Fruit fly (Drosophila melanogaster) whole organism, embryonic: ENCODE data around the gene CG18749.

Experiments
- Atf-2 ChIP-seq: fragments of 200-800 bp; sonication (Bioruptor generic); optimal IDR thresholded peaks from 2 replicates; lab custom pipeline; 2016; ENCODE audit warnings: missing biosample characterization, missing genetic modification characterization
- Atf6 ChIP-seq: fragments of 200-800 bp; sonication (Bioruptor generic); IDR thresholded peaks from 2 replicates; pipeline ENCODE4 v1.3.6; 2022; ENCODE audit warnings: missing biosample characterization, missing genetic modification characterization
- B-H2 ChIP-seq: fragments of 200-800 bp; sonication (Bioruptor generic); optimal IDR thresholded peaks from 2 replicates; lab custom pipeline; 2018; ENCODE audit warnings: missing biosample characterization, mild to moderate bottlenecking, missing genetic modification characterization
- CG10462 ChIP-seq: fragments of 200-800 bp; sonication (Bioruptor generic); optimal IDR thresholded peaks from 2 replicates; lab custom pipeline; 2016; ENCODE audit warnings: missing biosample characterization, missing genetic modification characterization
- CG11696 ChIP-seq: fragments of 200-800 bp; sonication (Bioruptor generic); IDR thresholded peaks from 2 replicates; pipeline ENCODE4 v1.3.6; 2022; ENCODE audit warnings: missing biosample characterization, missing genetic modification characterization
- CG1647 ChIP-seq: fragments of 200-800 bp; sonication (Bioruptor generic); optimal IDR thresholded peaks from 3 replicates; lab custom pipeline; 2016; ENCODE audit warnings: missing biosample characterization, missing genetic modification characterization
- CG16815 ChIP-seq: fragments of 200-800 bp; sonication (Bioruptor generic); optimal IDR thresholded peaks from 3 replicates; lab custom pipeline; 2017; ENCODE audit warnings: missing biosample characterization, mild to moderate bottlenecking, missing genetic modification characterization
- CG17385 ChIP-seq: fragments of 200-800 bp; sonication (Bioruptor generic); optimal IDR thresholded peaks from 3 replicates; lab custom pipeline; 2018; ENCODE audit warnings: missing biosample characterization, mild to moderate bottlenecking, missing genetic modification characterization
- CG17612 ChIP-seq: fragments of 200-800 bp; sonication (Bioruptor generic); IDR thresholded peaks from 2 replicates; pipeline ENCODE4 v1.3.6; 2022; ENCODE audit warnings: missing biosample characterization, missing genetic modification characterization
- CG2199 ChIP-seq: fragments of 200-800 bp; sonication (Bioruptor generic); IDR thresholded peaks from 3 replicates; pipeline ENCODE4 v1.3.6; 2022; ENCODE audit warnings: missing biosample characterization, missing genetic modification characterization
- CG33213 ChIP-seq: fragments of 200-800 bp; sonication (Bioruptor generic); optimal IDR thresholded peaks from 3 replicates; lab custom pipeline; 2016; ENCODE audit warnings: missing biosample characterization, missing genetic modification characterization
- CG3407 ChIP-seq: fragments of 200-800 bp; sonication (Bioruptor generic); optimal IDR thresholded peaks from 2 replicates; lab custom pipeline; 2018; ENCODE audit warnings: missing biosample characterization, mild to moderate bottlenecking, missing genetic modification characterization
- CG4360 ChIP-seq: fragments of 200-800 bp; sonication (Bioruptor generic); IDR thresholded peaks from 2 replicates; pipeline ENCODE4 v1.3.6; 2022; ENCODE audit warnings: missing biosample characterization, missing genetic modification characterization
- CG4707 ChIP-seq: fragments of 200-800 bp; sonication (Bioruptor generic); optimal IDR thresholded peaks from 2 replicates; lab custom pipeline; 2018; ENCODE audit warnings: missing biosample characterization, mild to moderate bottlenecking, missing genetic modification characterization, moderate library complexity
- CG7372 ChIP-seq: fragments of 200-800 bp; sonication (Bioruptor generic); IDR thresholded peaks from 2 replicates; pipeline ENCODE4 v1.3.6; 2022; ENCODE audit warnings: missing biosample characterization, missing genetic modification characterization
- CG7745 ChIP-seq: fragments of 200-800 bp; sonication (Bioruptor generic); optimal IDR thresholded peaks from 2 replicates; lab custom pipeline; 2018; ENCODE audit warnings: missing biosample characterization, mild to moderate bottlenecking, missing genetic modification characterization, moderate library complexity
- CG9215 ChIP-seq: fragments of 200-800 bp; sonication (Bioruptor generic); IDR thresholded peaks from 2 replicates; pipeline ENCODE4 v1.3.6; 2022; ENCODE audit warnings: missing biosample characterization, missing genetic modification characterization
- CG9797 ChIP-seq: fragments of 200-800 bp; sonication (Bioruptor generic); optimal IDR thresholded peaks from 3 replicates; lab custom pipeline; 2018; ENCODE audit warnings: missing biosample characterization, mild to moderate bottlenecking, missing genetic modification characterization
- Dfd ChIP-seq, 2 experiments: fragments of >200 bp; optimal IDR thresholded peaks; 2 replicates each; lab custom pipeline; 2017; ENCODE audit warnings: missing biosample characterization in 2 of 2, missing genetic modification characterization in 2 of 2
- E2f1 ChIP-seq: fragments of 200-800 bp; sonication (Bioruptor generic); IDR thresholded peaks from 2 replicates; pipeline ENCODE4 v1.3.6; 2022; ENCODE audit warnings: missing biosample characterization, missing genetic modification characterization
- Fer3 ChIP-seq: fragments of 200-800 bp; sonication (Bioruptor generic); optimal IDR thresholded peaks from 2 replicates; lab custom pipeline; 2018; ENCODE audit warnings: missing biosample characterization, mild to moderate bottlenecking, missing genetic modification characterization, moderate library complexity
- Hey ChIP-seq: fragments of 200-800 bp; sonication (Bioruptor generic); optimal IDR thresholded peaks from 3 replicates; lab custom pipeline; 2018; ENCODE audit warnings: missing biosample characterization, mild to moderate bottlenecking, missing genetic modification characterization
- NfI ChIP-seq: fragments of 200-800 bp; sonication (Bioruptor generic); optimal IDR thresholded peaks from 3 replicates; lab custom pipeline; 2018; ENCODE audit warnings: missing biosample characterization, mild to moderate bottlenecking, missing genetic modification characterization, moderate library complexity
- Opbp ChIP-seq: fragments of 200-800 bp; sonication (Bioruptor generic); IDR thresholded peaks from 3 replicates; pipeline ENCODE4 v1.3.6; 2022; ENCODE audit warnings: missing biosample characterization, missing genetic modification characterization; ENCODE audit not compliant: partially characterized antibody
- PHDP ChIP-seq: fragments of 200-800 bp; sonication (Bioruptor generic); optimal IDR thresholded peaks from 3 replicates; lab custom pipeline; 2018; ENCODE audit warnings: missing biosample characterization, mild to moderate bottlenecking, missing genetic modification characterization, moderate library complexity
- Side ChIP-seq: fragments of 200-800 bp; sonication (Bioruptor generic); optimal IDR thresholded peaks from 2 replicates; lab custom pipeline; 2016; ENCODE audit warnings: missing biosample characterization, missing genetic modification characterization
- TFAM ChIP-seq: fragments of 200-800 bp; sonication (Bioruptor generic); optimal IDR thresholded peaks from 2 replicates; lab custom pipeline; 2017; ENCODE audit warnings: missing biosample characterization, missing genetic modification characterization, inconsistent platforms
- Xbp1 ChIP-seq: fragments of 200-800 bp; sonication (Bioruptor generic); optimal IDR thresholded peaks from 3 replicates; lab custom pipeline; 2016; ENCODE audit warnings: missing biosample characterization, mild to moderate bottlenecking, missing genetic modification characterization
- al ChIP-seq: fragments of 200-800 bp; sonication (Bioruptor generic); IDR thresholded peaks from 2 replicates; pipeline ENCODE4 v1.3.6; 2022; ENCODE audit warnings: missing biosample characterization, missing genetic modification characterization
- bcd ChIP-seq: fragments of 200-800 bp; sonication (Bioruptor generic); optimal IDR thresholded peaks from 2 replicates; lab custom pipeline; 2017; ENCODE audit warnings: missing biosample characterization, mild to moderate bottlenecking, missing genetic modification characterization
- crp ChIP-seq, 2 experiments: fragments of 200-800 bp; sonication (Bioruptor generic); optimal IDR thresholded peaks; 2 replicates in 1 of 2; 3 replicates in 1 of 2; lab custom pipeline; 2017; ENCODE audit warnings: missing biosample characterization in 2 of 2, missing genetic modification characterization in 2 of 2, mild to moderate bottlenecking in 1 of 2, moderate library complexity in 1 of 2
- dmrt11E ChIP-seq: fragments of 200-800 bp; sonication (Bioruptor generic); optimal IDR thresholded peaks from 3 replicates; lab custom pipeline; 2018; ENCODE audit warnings: missing biosample characterization, mild to moderate bottlenecking, missing genetic modification characterization, moderate library complexity
- fd96Cb ChIP-seq: fragments of 200-800 bp; sonication (Bioruptor generic); optimal IDR thresholded peaks from 2 replicates; lab custom pipeline; 2018; ENCODE audit warnings: missing biosample characterization, mild to moderate bottlenecking, missing genetic modification characterization, moderate library complexity
- hb ChIP-seq: fragments of 200-800 bp; sonication (Bioruptor generic); IDR thresholded peaks from 3 replicates; pipeline ENCODE4 v1.3.6; 2022; ENCODE audit warnings: missing biosample characterization, missing genetic modification characterization; ENCODE audit not compliant: partially characterized antibody
- ind ChIP-seq: fragments of 200-800 bp; sonication (Bioruptor generic); optimal IDR thresholded peaks from 3 replicates; lab custom pipeline; 2016; ENCODE audit warnings: missing biosample characterization, missing genetic modification characterization
- kah ChIP-seq: fragments of 200-800 bp; sonication (Bioruptor generic); optimal IDR thresholded peaks from 2 replicates; lab custom pipeline; 2018; ENCODE audit warnings: missing biosample characterization, mild to moderate bottlenecking, missing genetic modification characterization
- mld ChIP-seq: fragments of 200-800 bp; sonication (Bioruptor generic); IDR thresholded peaks from 3 replicates; pipeline ENCODE4 v1.3.6; 2022; ENCODE audit warnings: missing biosample characterization, missing genetic modification characterization; ENCODE audit not compliant: partially characterized antibody
- nmo ChIP-seq: fragments of 200-800 bp; sonication (Bioruptor generic); optimal IDR thresholded peaks from 2 replicates; lab custom pipeline; 2018; ENCODE audit warnings: missing biosample characterization, mild to moderate bottlenecking, missing genetic modification characterization, moderate library complexity
- oc ChIP-seq: fragments of 200-800 bp; sonication (Bioruptor generic); optimal IDR thresholded peaks from 2 replicates; lab custom pipeline; 2018; ENCODE audit warnings: missing biosample characterization, mild to moderate bottlenecking, missing genetic modification characterization, moderate library complexity
- odd ChIP-seq: fragments of 200-800 bp; sonication (Bioruptor generic); optimal IDR thresholded peaks from 2 replicates; lab custom pipeline; 2017; ENCODE audit warnings: missing biosample characterization, mild to moderate bottlenecking, missing genetic modification characterization
- p53 ChIP-seq: fragments of 200-800 bp; sonication (Bioruptor generic); optimal IDR thresholded peaks from 2 replicates; lab custom pipeline; 2016; ENCODE audit warnings: missing biosample characterization, missing genetic modification characterization
- peb ChIP-seq: fragments of 200-800 bp; sonication (Bioruptor generic); IDR thresholded peaks from 2 replicates; pipeline ENCODE4 v1.3.6; 2022; ENCODE audit warnings: missing biosample characterization, missing genetic modification characterization
- pita ChIP-seq: fragments of 200-800 bp; sonication (Bioruptor generic); optimal IDR thresholded peaks from 2 replicates; lab custom pipeline; 2017; ENCODE audit warnings: missing biosample characterization, mild to moderate bottlenecking, missing genetic modification characterization
- pnt ChIP-seq: fragments of 200-800 bp; sonication (Bioruptor generic); optimal IDR thresholded peaks from 3 replicates; lab custom pipeline; 2016; ENCODE audit warnings: missing biosample characterization, missing genetic modification characterization
- stc ChIP-seq: fragments of 200-800 bp; sonication (Bioruptor generic); IDR thresholded peaks from 2 replicates; pipeline ENCODE4 v1.3.6; 2022; ENCODE audit warnings: missing biosample characterization, missing genetic modification characterization
- tio ChIP-seq: fragments of 200-800 bp; sonication (Bioruptor generic); optimal IDR thresholded peaks from 2 replicates; lab custom pipeline; 2017; ENCODE audit warnings: missing biosample characterization, missing genetic modification characterization, inconsistent platforms
- toy ChIP-seq: fragments of 200-800 bp; sonication (Bioruptor generic); IDR thresholded peaks from 2 replicates; pipeline ENCODE4 v1.3.6; 2022; ENCODE audit warnings: missing biosample characterization, missing genetic modification characterization
- unpg ChIP-seq: fragments of 200-800 bp; sonication (Bioruptor generic); optimal IDR thresholded peaks from 3 replicates; lab custom pipeline; 2018; ENCODE audit warnings: missing biosample characterization, mild to moderate bottlenecking, missing genetic modification characterization, moderate library complexity
- vvl ChIP-seq: fragments of 200-800 bp; sonication (Bioruptor generic); IDR thresholded peaks from 2 replicates; pipeline ENCODE4 v1.3.6; 2022; ENCODE audit warnings: missing biosample characterization, missing genetic modification characterization

Gene CG18749

dm6 chr3R:8239472-8240301 is 4.2 kb upstream of the CG18749 start (continued):
- TF ChIP-seq Opbp (GFP tag; lab: Robert Waterston, UW) (no peak), mld (GFP tag; lab: Robert Waterston, UW) (no peak), odd (GFP tag; lab: Kevin White, UChicago) (peak; percentile 95), oc (tag; lab: Kevin White, UChicago) (peak; percentile 81), CG17385 (GFP tag; lab: Kevin White, UChicago) (peak; percentile 92), toy (GFP tag; lab: Robert Waterston, UW) (no peak), CG1647 (GFP tag; lab: Kevin White, UChicago) (peak; percentile 47), CG3407 (GFP tag; lab: Kevin White, UChicago) (peak; percentile 80), pnt (peak; percentile 59), Xbp1 (GFP tag; lab: Kevin White, UChicago) (peak; percentile 87), kah (GFP tag; lab: Kevin White, UChicago) (peak; percentile 79), CG10462 (GFP tag; lab: Kevin White, UChicago) (peak; percentile 78), PHDP (tag; lab: Kevin White, UChicago) (peak; percentile 90), CG7372 (GFP tag; lab: Robert Waterston, UW) (peak; percentile 69), NfI (peak; percentile 88), E2f1 (GFP tag; lab: Robert Waterston, UW) (peak; percentile 64; the same call in 1 of the 2 replicates), unpg (GFP tag; lab: Kevin White, UChicago) (peak; percentile 81), TFAM (GFP tag; lab: Kevin White, UChicago) (no peak), Fer3 (tag; lab: Kevin White, UChicago) (peak; percentile 84), crp (GFP tag; optimal IDR thresholded peaks at IDR 0.05; lab: Kevin White, UChicago) (peak in 1 of 2 experiments; percentile 79), CG17612 (GFP tag; lab: Robert Waterston, UW) (no peak), peb (GFP tag; lab: Robert Waterston, UW) (peak; percentile 50; the same call in 1 of the 2 replicates), nmo (peak; percentile 94), CG16815 (peak; percentile 78), Hey (tag; lab: Kevin White, UChicago) (no peak), stc (GFP tag; lab: Robert Waterston, UW) (peak; percentile 66), dmrt11E (tag; lab: Kevin White, UChicago) (peak; percentile 80), p53 (no peak), Side (GFP tag; lab: Kevin White, UChicago) (peak; percentile 68), vvl (GFP tag; lab: Robert Waterston, UW) (peak; percentile 74; the same call in 1 of the 2 replicates), CG4360 (GFP tag; lab: Robert Waterston, UW) (peak; percentile 9; the same call in 1 of the 2 replicates), al (peak; percentile 66), Dfd (GFP tag; optimal IDR thresholded peaks at IDR 0.05; lab: Kevin White, UChicago) (no peak), CG2199 (GFP tag; lab: Robert Waterston, UW) (no peak), CG9215 (GFP tag; lab: Robert Waterston, UW) (peak; percentile 72), CG11696 (GFP tag; lab: Robert Waterston, UW) (peak; percentile 25; the same call in 1 of the 2 replicates), CG33213 (GFP tag; lab: Kevin White, UChicago) (no peak), pita (GFP tag; lab: Kevin White, UChicago) (no peak), Atf-2 (GFP tag; lab: Kevin White, UChicago) (peak; percentile 72), tio (peak; percentile 96), bcd (GFP tag; lab: Kevin White, UChicago) (peak; percentile 91), B-H2 (GFP tag; lab: Kevin White, UChicago) (peak; percentile 89), CG7745 (tag; lab: Kevin White, UChicago) (no peak), Atf6 (GFP tag; lab: Robert Waterston, UW) (peak; percentile 82), CG9797 (no peak), ind (GFP tag; lab: Kevin White, UChicago) (peak; percentile 80), fd96Cb (peak; percentile 84), CG4707 (GFP tag; lab: Kevin White, UChicago) (peak; percentile 57), hb (GFP tag; lab: Robert Waterston, UW) (no peak)
